Worm (Caenorhabditis elegans) whole organism, L4 larva: Measurements from ENCODE around the gene smf-2.

Experiments used
- F44E2.7 ChIP-seq: fragments of 200-800 bp; sonication (Bioruptor generic); IDR thresholded peaks from 2 replicates; pipeline ENCODE4 v2.1.2; 2022; ENCODE audit warnings: missing genetic modification characterization, missing compliant biosample characterization
- F49E8.2 ChIP-seq: sonication (generic microtip); optimal IDR thresholded peaks from 2 replicates; lab custom pipeline; 2016; ENCODE audit warnings: missing compliant biosample characterization, mild to moderate bottlenecking, missing genetic modification characterization, borderline replicate concordance
- R02D3.7 ChIP-seq: fragments of 150-350 bp; sonication (generic microtip); optimal IDR thresholded peaks from 3 replicates; lab custom pipeline; 2014; ENCODE audit warnings: missing biosample characterization, missing genetic modification characterization
- Y105C5A.15 ChIP-seq: fragments of 200-800 bp; sonication (Bioruptor generic); IDR thresholded peaks from 2 replicates; pipeline ENCODE4 v1.3.6; 2022; ENCODE audit warnings: missing genetic modification characterization, missing compliant biosample characterization
- aha-1 ChIP-seq: fragments of 150-350 bp; peaks from one replicate; lab custom pipeline; 2014; ENCODE audit warnings: missing biosample characterization, missing genetic modification characterization
- aly-2 ChIP-seq: sonication (generic microtip); optimal IDR thresholded peaks from 2 replicates; lab custom pipeline; 2018; ENCODE audit warnings: missing biosample characterization, missing genetic modification characterization
- ama-1 ChIP-seq: fragments of 150-350 bp; optimal IDR thresholded peaks from 2 replicates; lab custom pipeline; 2014; ENCODE audit warnings: inconsistent platforms, mixed read lengths
- ceh-32 ChIP-seq: sonication (generic microtip); optimal IDR thresholded peaks from 2 replicates; lab custom pipeline; 2016; ENCODE audit warnings: mild to moderate bottlenecking, missing genetic modification characterization, missing compliant biosample characterization; ENCODE audit not compliant: poor library complexity
- ctbp-1 ChIP-seq: fragments of 200-800 bp; sonication (Bioruptor generic); IDR thresholded peaks from 2 replicates; pipeline ENCODE4 v1.3.6; 2022; ENCODE audit warnings: missing genetic modification reagents, missing genetic modification characterization, missing compliant biosample characterization
- daf-12 ChIP-seq: fragments of 150-350 bp; optimal IDR thresholded peaks from 2 replicates; lab custom pipeline; 2014; ENCODE audit warnings: missing biosample characterization, missing genetic modification reagents, missing genetic modification characterization
- dmd-6 ChIP-seq: fragments of 200-800 bp; sonication (Bioruptor generic); IDR thresholded peaks from 2 replicates; pipeline ENCODE4 v1.3.6; 2022; ENCODE audit warnings: missing genetic modification reagents, missing genetic modification characterization, missing compliant biosample characterization
- duxl-1 ChIP-seq: sonication (generic microtip); optimal IDR thresholded peaks from 2 replicates; lab custom pipeline; 2016; ENCODE audit warnings: mild to moderate bottlenecking, missing genetic modification characterization, moderate library complexity, missing compliant biosample characterization; ENCODE audit not compliant: poor library complexity
- fkh-10 ChIP-seq: fragments of 150-350 bp; optimal IDR thresholded peaks from 2 replicates; lab custom pipeline; 2014; ENCODE audit warnings: missing biosample characterization, missing genetic modification reagents, missing genetic modification characterization
- fos-1 ChIP-seq: fragments of 150-350 bp; optimal IDR thresholded peaks from 2 replicates; lab custom pipeline; 2014; ENCODE audit warnings: missing biosample characterization, missing genetic modification characterization
- gei-8 ChIP-seq: fragments of 200-800 bp; sonication (Bioruptor generic); optimal IDR thresholded peaks from 2 replicates; lab custom pipeline; 2018; ENCODE audit warnings: mild to moderate bottlenecking, missing genetic modification characterization, missing compliant biosample characterization
- hif-1 ChIP-seq, 2 experiments: sonication (generic microtip); optimal IDR thresholded peaks; 2 replicates each; lab custom pipeline; 2016 to 2017; ENCODE audit warnings: missing compliant biosample characterization in 2 of 2, missing genetic modification characterization in 2 of 2, missing genetic modification reagents in 2 of 2, missing genotype in 2 of 2, mild to moderate bottlenecking in 1 of 2
- hlh-11 ChIP-seq: fragments of 200-800 bp; sonication (Bioruptor generic); optimal IDR thresholded peaks from 2 replicates; lab custom pipeline; 2018; ENCODE audit warnings: mild to moderate bottlenecking, missing genetic modification characterization, missing compliant biosample characterization
- hmg-1.1 ChIP-seq: fragments of 200-800 bp; sonication (Bioruptor generic); IDR thresholded peaks from 2 replicates; pipeline ENCODE4 v1.3.6; 2022; ENCODE audit warnings: missing genetic modification reagents, missing genetic modification characterization, missing compliant biosample characterization
- jun-1 ChIP-seq: fragments of 150-350 bp; optimal IDR thresholded peaks from 2 replicates; lab custom pipeline; 2014; ENCODE audit warnings: missing biosample characterization, missing genetic modification reagents, missing genetic modification characterization
- lin-13 ChIP-seq: fragments of 150-350 bp; optimal IDR thresholded peaks from 2 replicates; lab custom pipeline; 2014; ENCODE audit warnings: missing biosample characterization, missing genetic modification reagents, missing genetic modification characterization
- lin-15B ChIP-seq: fragments of 150-350 bp; sonication (generic microtip); optimal IDR thresholded peaks from 3 replicates; lab custom pipeline; 2014; ENCODE audit warnings: missing biosample characterization, missing genetic modification characterization
- lin-29 ChIP-seq: fragments of 200-800 bp; sonication (Bioruptor generic); IDR thresholded peaks from 2 replicates; pipeline ENCODE4 v1.3.6; 2022; ENCODE audit warnings: missing genetic modification reagents, missing genetic modification characterization, missing compliant biosample characterization
- lin-39 ChIP-seq: fragments of 150-350 bp; optimal IDR thresholded peaks from 2 replicates; lab custom pipeline; 2014; ENCODE audit warnings: missing biosample characterization, missing genetic modification reagents, missing genetic modification characterization
- lsy-2 ChIP-seq, 2 experiments: fragments of 150-350 bp in 1 of 2; sonication (generic microtip) in 1 of 2; optimal IDR thresholded peaks; 2 replicates each; lab custom pipeline; 2014 to 2017; ENCODE audit warnings: missing biosample characterization in 2 of 2, missing genetic modification characterization in 2 of 2
- mep-1 ChIP-seq: fragments of 150-350 bp; sonication (generic microtip); optimal IDR thresholded peaks from 3 replicates; lab custom pipeline; 2014; ENCODE audit warnings: missing biosample characterization, missing genetic modification characterization
- mes-2 ChIP-seq: sonication (generic microtip); optimal IDR thresholded peaks from 2 replicates; lab custom pipeline; 2016; ENCODE audit warnings: missing genotype, mild to moderate bottlenecking, missing genetic modification characterization, missing compliant biosample characterization; ENCODE audit not compliant: poor library complexity, severe bottlenecking
- mxl-2 ChIP-seq: fragments of 200-800 bp; sonication (Bioruptor generic); conservative IDR thresholded peaks from 2 replicates; pipeline ENCODE4 v1.3.6; 2022; ENCODE audit warnings: missing genetic modification reagents, missing genetic modification characterization, missing compliant biosample characterization
- mxl-3 ChIP-seq: fragments of 200-800 bp; sonication (Bioruptor generic); optimal IDR thresholded peaks from 2 replicates; lab custom pipeline; 2018; ENCODE audit warnings: mild to moderate bottlenecking, missing genetic modification characterization, missing compliant biosample characterization
- nhr-102 ChIP-seq: sonication (generic microtip); optimal IDR thresholded peaks from 2 replicates; lab custom pipeline; 2016; ENCODE audit warnings: mild to moderate bottlenecking, missing genetic modification characterization, moderate library complexity, missing compliant biosample characterization
- nhr-237 ChIP-seq: sonication (generic microtip); optimal IDR thresholded peaks from 2 replicates; lab custom pipeline; 2017; ENCODE audit warnings: missing biosample characterization, missing genetic modification characterization
- nhr-28 ChIP-seq: fragments of 150-350 bp; optimal IDR thresholded peaks from 2 replicates; lab custom pipeline; 2014; ENCODE audit warnings: missing biosample characterization, missing genetic modification characterization
- nhr-41 ChIP-seq: fragments of 200-800 bp; sonication (Bioruptor generic); IDR thresholded peaks from 2 replicates; pipeline ENCODE4 v1.3.6; 2022; ENCODE audit warnings: missing genetic modification reagents, missing genetic modification characterization, missing compliant biosample characterization
- nhr-48 ChIP-seq: sonication (generic microtip); optimal IDR thresholded peaks from 2 replicates; lab custom pipeline; 2016; ENCODE audit warnings: mild to moderate bottlenecking, missing genetic modification characterization, missing compliant biosample characterization
- nhr-6 ChIP-seq: fragments of 150-350 bp; optimal IDR thresholded peaks from 2 replicates; lab custom pipeline; 2014; ENCODE audit warnings: missing biosample characterization, missing genetic modification characterization
- nhr-76 ChIP-seq: fragments of 150-350 bp; optimal IDR thresholded peaks from 2 replicates; lab custom pipeline; 2014; ENCODE audit warnings: missing biosample characterization, missing genetic modification characterization
- nhr-77 ChIP-seq: fragments of 150-350 bp; optimal IDR thresholded peaks from 2 replicates; lab custom pipeline; 2014; ENCODE audit warnings: missing biosample characterization, missing genetic modification characterization
- pqm-1 ChIP-seq: sonication (generic microtip); optimal IDR thresholded peaks from 2 replicates; lab custom pipeline; 2017; ENCODE audit warnings: missing biosample characterization, missing genetic modification characterization
- saeg-2 ChIP-seq: fragments of 200-800 bp; sonication (Bioruptor generic); IDR thresholded peaks from 2 replicates; pipeline ENCODE4 v1.3.6; 2022; ENCODE audit warnings: missing genetic modification reagents, missing genetic modification characterization, missing compliant biosample characterization
- set-16 ChIP-seq: fragments of 200-800 bp; sonication (Bioruptor generic); IDR thresholded peaks from 2 replicates; pipeline ENCODE4 v1.3.6; 2022; ENCODE audit warnings: missing genetic modification reagents, missing genetic modification characterization, missing compliant biosample characterization
- tra-1 ChIP-seq: fragments of 200-800 bp; sonication (Bioruptor generic); IDR thresholded peaks from 2 replicates; pipeline ENCODE4 v1.3.6; 2022; ENCODE audit warnings: missing genetic modification reagents, missing genetic modification characterization, missing compliant biosample characterization
- unc-39 ChIP-seq: sonication (generic microtip); optimal IDR thresholded peaks from 2 replicates; lab custom pipeline; 2017; ENCODE audit warnings: missing biosample characterization, missing genetic modification characterization
- unc-62 ChIP-seq, 3 experiments: fragments of 150-350 bp in 1 of 3; sonication (generic microtip); optimal IDR thresholded peaks in 2 of 3; peaks in 1 of 3; 1 replicate in 1 of 3; 2 replicates in 2 of 3; lab custom pipeline; 2014 to 2017; ENCODE audit warnings: missing biosample characterization in 3 of 3, missing genetic modification characterization in 3 of 3, missing genetic modification reagents in 3 of 3, missing genotype in 1 of 3
- vab-7 ChIP-seq: fragments of 200-800 bp; sonication (Bioruptor generic); IDR thresholded peaks from 2 replicates; pipeline ENCODE4 v1.3.6; 2022; ENCODE audit warnings: missing genetic modification reagents, missing genetic modification characterization, missing compliant biosample characterization
- zag-1 ChIP-seq: fragments of 150-350 bp; optimal IDR thresholded peaks from 2 replicates; lab custom pipeline; 2014; ENCODE audit warnings: missing biosample characterization, missing genetic modification characterization
- zfp-2 ChIP-seq: sonication (generic microtip); optimal IDR thresholded peaks from 2 replicates; lab custom pipeline; 2016; ENCODE audit warnings: mild to moderate bottlenecking, missing genetic modification characterization, missing compliant biosample characterization
- zip-11 ChIP-seq: fragments of 200-800 bp; sonication (Bioruptor generic); IDR thresholded peaks from 2 replicates; pipeline ENCODE4 v1.3.6; 2022; ENCODE audit warnings: missing genetic modification characterization, missing compliant biosample characterization

The smf-2 gene

DNA sequence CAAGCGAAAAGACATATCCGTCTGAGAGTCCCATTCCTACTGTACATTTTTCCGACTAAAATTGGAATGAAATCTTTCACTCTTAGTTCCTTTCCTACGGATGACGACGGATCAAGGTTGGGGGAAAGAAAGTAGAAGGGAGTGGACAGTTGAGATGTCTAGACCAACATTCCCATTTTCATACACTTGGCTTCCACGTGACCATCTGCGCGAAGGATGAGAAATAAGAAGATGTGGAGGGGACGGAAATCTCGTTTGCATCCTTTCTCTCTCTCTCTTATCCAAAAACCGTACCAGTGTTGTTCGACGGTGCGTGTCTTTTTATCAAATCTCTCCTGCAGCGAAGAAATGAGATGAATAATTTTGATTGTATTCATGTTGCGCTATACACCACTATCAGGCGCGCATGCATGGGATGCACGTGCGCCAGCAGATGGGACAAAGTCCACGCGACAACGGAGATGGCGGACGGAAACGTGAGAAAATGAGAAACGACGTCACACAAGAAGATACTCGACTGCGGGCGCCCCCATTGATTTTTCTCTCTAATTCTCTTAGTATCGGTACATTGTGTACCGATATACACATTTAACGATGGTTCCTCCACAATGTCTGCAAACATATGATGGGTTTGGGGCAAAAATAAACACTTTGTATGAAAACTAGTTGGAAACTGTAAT lies 19.0 kb upstream of the smf-2 start (continued):
- peak; percentile 99 for TF ChIP-seq hlh-11 (tag; lab: Kevin White, UChicago)
- peak; percentile 65 for TF ChIP-seq set-16 (GFP tag; lab: Robert Waterston, UW)
- TF ChIP-seq hmg-1.1, result peak; percentile 73
- TF ChIP-seq zag-1, result no peak
- peak in 1 of 2 experiments; percentile 86 for TF ChIP-seq unc-62 (GFP tag; optimal IDR thresholded peaks at IDR 0.05 in 1 of 2; lab: Kevin White, UChicago)
- no peak for TF ChIP-seq unc-62 (tag; optimal IDR thresholded peaks at IDR 0.05; lab: Kevin White, UChicago)
- no peak for TF ChIP-seq lin-29 (GFP tag; lab: Robert Waterston, UW)
- peak; percentile 92 for TF ChIP-seq ctbp-1 (GFP tag; lab: Robert Waterston, UW)
- TF ChIP-seq R02D3.7, result no peak
- peak; percentile 93 for TF ChIP-seq tra-1
- TF ChIP-seq fkh-10 (GFP tag; lab: Kevin White, UChicago), result peak; percentile 1
- TF ChIP-seq fos-1 (tag; lab: Kevin White, UChicago), result no peak
- TF ChIP-seq ama-1 (lab: Kevin White, UChicago), result no peak
- TF ChIP-seq mxl-2, result peak; percentile 98
- TF ChIP-seq mep-1 (tag; lab: Kevin White, UChicago), result peak; percentile 92
- peak; percentile 64 for TF ChIP-seq nhr-77 (tag; lab: Kevin White, UChicago)
- peak; percentile 90 for TF ChIP-seq nhr-6 (tag; lab: Kevin White, UChicago)
- peak; percentile 98 for TF ChIP-seq dmd-6 (GFP tag; lab: Robert Waterston, UW)

DNA sequence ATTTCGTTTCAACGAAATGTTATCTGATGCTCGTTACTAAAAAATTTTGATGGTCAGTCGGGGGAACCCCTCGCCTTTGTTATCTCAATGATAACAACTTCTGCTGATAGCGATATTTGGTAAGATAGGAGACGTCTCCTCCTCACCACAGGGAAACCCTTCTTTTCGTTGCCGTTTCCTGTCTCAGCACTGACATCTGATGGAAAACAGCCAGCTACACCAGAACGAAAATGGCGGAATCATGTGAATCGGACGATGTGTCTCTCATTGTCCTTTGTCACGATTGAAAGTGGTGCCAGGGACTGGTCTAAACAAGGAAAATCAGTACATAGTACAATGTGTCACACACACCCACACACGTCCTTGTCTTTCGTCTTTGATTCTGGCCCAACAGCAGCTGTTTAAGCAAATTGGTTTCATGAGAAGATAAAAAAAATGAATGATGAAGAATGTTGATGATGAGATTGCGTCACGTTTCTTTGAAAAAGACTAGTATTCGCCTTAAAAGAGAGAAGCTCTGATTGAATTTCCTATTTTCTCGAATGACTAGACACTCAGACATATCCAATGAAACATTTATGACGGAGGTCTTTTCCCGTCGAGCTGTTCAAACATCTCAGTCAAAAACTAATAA lies 18.0 kb upstream of the smf-2 start:
- TF ChIP-seq fos-1 (tag; lab: Kevin White, UChicago), result no peak
- TF ChIP-seq ceh-32 (tag; lab: Kevin White, UChicago), result no peak
- peak; percentile 37; the same call in 1 of the 2 replicates for TF ChIP-seq lin-29 (GFP tag; lab: Robert Waterston, UW)
- no peak for TF ChIP-seq unc-39 (tag; lab: Kevin White, UChicago)
- peak; percentile 25 for TF ChIP-seq mes-2 (tag; lab: Kevin White, UChicago)
- no peak for TF ChIP-seq aly-2 (tag; lab: Kevin White, UChicago)
- TF ChIP-seq daf-12 (tag; lab: Kevin White, UChicago), result no peak
- peak; percentile 52 for TF ChIP-seq fkh-10 (GFP tag; lab: Kevin White, UChicago)
- TF ChIP-seq F44E2.7 (GFP tag; lab: Robert Waterston, UW), result no peak
- no peak for TF ChIP-seq lin-15B (tag; lab: Kevin White, UChicago)
- TF ChIP-seq ctbp-1 (GFP tag; lab: Robert Waterston, UW), result peak; percentile 55; the same call in 1 of the 2 replicates
- TF ChIP-seq hif-1 (tag; optimal IDR thresholded peaks at IDR 0.05; lab: Kevin White, UChicago), result peak in 1 of 2 experiments; percentile 24
- TF ChIP-seq nhr-28 (tag; lab: Kevin White, UChicago), result peak; percentile 77
- peak; percentile 34 for TF ChIP-seq pqm-1 (tag; lab: Kevin White, UChicago)
- TF ChIP-seq vab-7 (GFP tag; lab: Robert Waterston, UW), result 0 out of 2 replicates have a peak, but pooled peaks have one; percentile 25
- no peak for TF ChIP-seq zfp-2 (tag; lab: Kevin White, UChicago)
- TF ChIP-seq dmd-6 (GFP tag; lab: Robert Waterston, UW), result peak; percentile 91
- TF ChIP-seq nhr-76 (tag; lab: Kevin White, UChicago), result no peak
- peak; percentile 95 for TF ChIP-seq hlh-11 (tag; lab: Kevin White, UChicago)
- TF ChIP-seq saeg-2, result peak; percentile 67; the same call in 1 of the 2 replicates
- TF ChIP-seq jun-1 (tag; lab: Kevin White, UChicago), result no peak
- TF ChIP-seq lin-39 (tag; lab: Kevin White, UChicago), result no peak
- peak; percentile 71 for TF ChIP-seq nhr-102
- no peak for TF ChIP-seq ama-1 (lab: Kevin White, UChicago)
- no peak for TF ChIP-seq zag-1
- no peak for TF ChIP-seq nhr-41 (GFP tag; lab: Robert Waterston, UW)
- TF ChIP-seq lin-13 (GFP tag; lab: Kevin White, UChicago), result no peak
- TF ChIP-seq mxl-3 (GFP tag; lab: Kevin White, UChicago), result peak; percentile 80
- TF ChIP-seq duxl-1 (tag; lab: Kevin White, UChicago), result no peak
- no peak for TF ChIP-seq F49E8.2
- TF ChIP-seq gei-8 (GFP tag; lab: Kevin White, UChicago), result peak; percentile 27
- TF ChIP-seq nhr-48 (tag; lab: Kevin White, UChicago), result peak; percentile 96
- TF ChIP-seq aha-1 (tag; lab: Kevin White, UChicago), result peak; percentile 97
- TF ChIP-seq nhr-237 (tag; lab: Kevin White, UChicago), result no peak
- peak in 1 of 2 experiments; percentile 100 for TF ChIP-seq unc-62 (GFP tag; optimal IDR thresholded peaks at IDR 0.05 in 1 of 2; lab: Kevin White, UChicago)
- TF ChIP-seq unc-62 (tag; optimal IDR thresholded peaks at IDR 0.05; lab: Kevin White, UChicago), result no peak
- no peak for TF ChIP-seq Y105C5A.15 (GFP tag; lab: Robert Waterston, UW)
- no peak for TF ChIP-seq zip-11 (GFP tag; lab: Robert Waterston, UW)
- TF ChIP-seq lsy-2 (tag; optimal IDR thresholded peaks at IDR 0.05; lab: Kevin White, UChicago), result peak; percentile 8 to 45
